Fruit fly (Drosophila melanogaster): Measurements from ENCODE around the gene Edg84A.

The Edg84A gene

dm6 chr3R:6659941-6660340 lies 24.3 kb upstream of the Edg84A start, which contains the start of gene agt (continued):
- 0 out of 3 replicates have a peak, but pooled peaks have one; percentile 5 for TF ChIP-seq Dbx (GFP tag; IDR thresholded peaks at IDR 0.05)
- no peak for TF ChIP-seq CG13123 (GFP tag; optimal IDR thresholded peaks at IDR 0.05)
- no peak for TF ChIP-seq sima (GFP tag; optimal IDR thresholded peaks at IDR 0.05)
- no peak for TF ChIP-seq Asciz (GFP tag; optimal IDR thresholded peaks at IDR 0.05)
- TF ChIP-seq en (GFP tag; optimal IDR thresholded peaks at IDR 0.05), result no peak
- no peak for TF ChIP-seq CG33557 (GFP tag; optimal IDR thresholded peaks at IDR 0.05)
- TF ChIP-seq gce (GFP tag; IDR thresholded peaks at IDR 0.05), result no peak
- TF ChIP-seq fd102C (GFP tag; optimal IDR thresholded peaks at IDR 0.05), result no peak
- TF ChIP-seq pb (GFP tag; optimal IDR thresholded peaks at IDR 0.05), result no peak
- no peak for TF ChIP-seq D19A (tag; optimal IDR thresholded peaks at IDR 0.05)
- TF ChIP-seq trh (GFP tag; optimal IDR thresholded peaks at IDR 0.05), result no peak
- no peak for TF ChIP-seq Dip2 (GFP tag; IDR thresholded peaks at IDR 0.05)
- no peak for TF ChIP-seq Hand (GFP tag; optimal IDR thresholded peaks at IDR 0.05)
- no peak for TF ChIP-seq ftz-f1 (GFP tag; optimal IDR thresholded peaks at IDR 0.05)
- TF ChIP-seq CG31388 (GFP tag; optimal IDR thresholded peaks at IDR 0.05), result no peak
- no peak for TF ChIP-seq CG8281 (tag; optimal IDR thresholded peaks at IDR 0.05)
- no peak for TF ChIP-seq CG5245 (GFP tag; optimal IDR thresholded peaks at IDR 0.05)
- TF ChIP-seq CG16813 (GFP tag; IDR thresholded peaks at IDR 0.05; ENCODE audit: partially characterized antibody), result no peak; the same call in 2 of the 3 replicates
- no peak for TF ChIP-seq dmrt99B (tag; optimal IDR thresholded peaks at IDR 0.05)
- TF ChIP-seq CG9876 (GFP tag; optimal IDR thresholded peaks at IDR 0.05), result no peak
- no peak for TF ChIP-seq Hmx (GFP tag; optimal IDR thresholded peaks at IDR 0.05)
- peak; percentile 17 for TF ChIP-seq sens (GFP tag)
- TF ChIP-seq Atf6 (GFP tag; IDR thresholded peaks at IDR 0.05), result no peak
- no peak for TF ChIP-seq Sry-β (GFP tag; optimal IDR thresholded peaks at IDR 0.05)
- TF ChIP-seq CG43689 (GFP tag; IDR thresholded peaks at IDR 0.05), result no peak
- TF ChIP-seq CG8765 (GFP tag; IDR thresholded peaks at IDR 0.05), result no peak
- no peak for TF ChIP-seq CG8089 (GFP tag; optimal IDR thresholded peaks at IDR 0.05)
- TF ChIP-seq usp (GFP tag; optimal IDR thresholded peaks at IDR 0.05), result no peak
- TF ChIP-seq odd (GFP tag; optimal IDR thresholded peaks at IDR 0.05), result no peak
- TF ChIP-seq CG18599 (GFP tag; optimal IDR thresholded peaks at IDR 0.05), result no peak
- TF ChIP-seq croc (GFP tag; conservative IDR thresholded peaks at IDR 0.05), result no peak
- TF ChIP-seq Mad (GFP tag; optimal IDR thresholded peaks at IDR 0.05), result no peak
- TF ChIP-seq Ssrp (tag; optimal IDR thresholded peaks at IDR 0.05), result no peak
- TF ChIP-seq chinmo (GFP tag; IDR thresholded peaks at IDR 0.05; ENCODE audit: partially characterized antibody), result no peak
- TF ChIP-seq CG7357 (GFP tag; IDR thresholded peaks at IDR 0.05), result no peak
- no peak for TF ChIP-seq CG2875 (GFP tag; optimal IDR thresholded peaks at IDR 0.05)
- no peak for TF ChIP-seq schlank (tag; optimal IDR thresholded peaks at IDR 0.05)
- TF ChIP-seq CG10147 (GFP tag; optimal IDR thresholded peaks at IDR 0.05), result no peak
- no peak for TF ChIP-seq Awh (GFP tag; IDR thresholded peaks at IDR 0.05)
- TF ChIP-seq Rx (GFP tag; IDR thresholded peaks at IDR 0.05), result no peak
- TF ChIP-seq CG14050 (GFP tag; IDR thresholded peaks at IDR 0.05), result no peak
- TF ChIP-seq ttk (GFP tag; IDR thresholded peaks at IDR 0.05), result no peak
- TF ChIP-seq aop (GFP tag; IDR thresholded peaks at IDR 0.05), result no peak
- TF ChIP-seq grau (tag; optimal IDR thresholded peaks at IDR 0.05), result peak; percentile 16
- no peak for TF ChIP-seq CG4730 (GFP tag; IDR thresholded peaks at IDR 0.05)
- peak; percentile 31 for TF ChIP-seq CG17829 (tag; optimal IDR thresholded peaks at IDR 0.05)
- no peak for TF ChIP-seq CG32772 (GFP tag; IDR thresholded peaks at IDR 0.05)
- TF ChIP-seq nmo (GFP tag; optimal IDR thresholded peaks at IDR 0.05), result peak; percentile 28
- peak; percentile 78 for TF ChIP-seq trem (tag; optimal IDR thresholded peaks at IDR 0.05)
- TF ChIP-seq BEAF-32 (GFP tag; optimal IDR thresholded peaks at IDR 0.05), result peak; percentile 51
- no peak for TF ChIP-seq Sox100B (GFP tag; optimal IDR thresholded peaks at IDR 0.05)
- no peak for TF ChIP-seq Trl (optimal IDR thresholded peaks at IDR 0.05)
- TF ChIP-seq Trl (GFP tag; optimal IDR thresholded peaks at IDR 0.05), result no peak

Data from whole organism, embryonic.